Worm (Caenorhabditis elegans) whole organism, mixed stage, embryonic: Measurements from ENCODE around the gene F07B10.4.

Source experiments
- ceh-39 ChIP-seq: fragments of 150-350 bp; optimal IDR thresholded peaks from 2 replicates; lab custom pipeline; 2014; ENCODE audit warnings: missing biosample characterization, missing genetic modification characterization
- ces-1 ChIP-seq: fragments of 150-350 bp; optimal IDR thresholded peaks from 2 replicates; lab custom pipeline; 2014; ENCODE audit warnings: missing biosample characterization, missing genetic modification reagents, missing genetic modification characterization
- elt-1 ChIP-seq: sonication (generic microtip); optimal IDR thresholded peaks from 2 replicates; lab custom pipeline; 2017; ENCODE audit warnings: missing genetic modification characterization, mild to moderate bottlenecking, missing compliant biosample characterization, antibody characterized with exemption, moderate library complexity, borderline replicate concordance; ENCODE audit not compliant: insufficient read depth
- hlh-1 ChIP-seq: fragments of 150-350 bp; optimal IDR thresholded peaks from 2 replicates; lab custom pipeline; 2014; ENCODE audit warnings: missing biosample characterization, missing genetic modification reagents, missing genetic modification characterization
- lin-13 ChIP-seq: fragments of 150-350 bp; optimal IDR thresholded peaks from 2 replicates; lab custom pipeline; 2014; ENCODE audit warnings: missing biosample characterization, missing genetic modification characterization
- nhr-2 ChIP-seq: fragments of 150-350 bp; optimal IDR thresholded peaks from 2 replicates; lab custom pipeline; 2014; ENCODE audit warnings: missing biosample characterization, missing genetic modification characterization
- snpc-4 ChIP-seq: fragments of 150-350 bp; optimal IDR thresholded peaks from 2 replicates; lab custom pipeline; 2014; ENCODE audit warnings: missing biosample characterization, missing genetic modification characterization
- unc-39 ChIP-seq: fragments of 150-350 bp; optimal IDR thresholded peaks from 2 replicates; lab custom pipeline; 2014; ENCODE audit warnings: missing biosample characterization, missing genetic modification characterization
- ztf-11 ChIP-seq: fragments of 150-350 bp; optimal IDR thresholded peaks from 2 replicates; lab custom pipeline; 2014; ENCODE audit warnings: missing biosample characterization, missing genetic modification characterization

ce11 chrV:11304200-11304599, 41.3 kb upstream of the F07B10.4 start:
- no peak for TF ChIP-seq snpc-4
- TF ChIP-seq ztf-11 (tag; lab: Kevin White, UChicago), result no peak
- no peak for TF ChIP-seq hlh-1 (tag; lab: Kevin White, UChicago)
- no peak for TF ChIP-seq ces-1 (GFP tag; lab: Kevin White, UChicago)
- TF ChIP-seq unc-39, result no peak
- TF ChIP-seq ceh-39 (tag; lab: Kevin White, UChicago), result no peak
- no peak for TF ChIP-seq nhr-2 (tag; lab: Kevin White, UChicago)
- TF ChIP-seq elt-1 (tag; lab: Kevin White, UChicago), result no peak
- no peak for TF ChIP-seq lin-13 (tag; lab: Kevin White, UChicago)
